Worm (Caenorhabditis elegans) whole organism, dauer: Measurements from ENCODE around the gene C11D2.3.

Experiments
- unc-62 ChIP-seq: sonication (generic microtip); optimal IDR thresholded peaks from 2 replicates; lab custom pipeline; 2017; ENCODE audit warnings: missing biosample characterization, missing genetic modification reagents, missing genetic modification characterization

C11D2.3 gene

ce11 chrIV:6177383-6177782 is 25.8 kb downstream of the C11D2.3 start:
- no peak for TF ChIP-seq unc-62 (GFP tag; lab: Kevin White, UChicago)

- no peak for TF ChIP-seq unc-62 (GFP tag; lab: Kevin White, UChicago)
Measured at ce11 chrIV:6183757-6184156, 32.1 kb downstream of the C11D2.3 start, which contains the start of gene unc-77. Gene unc-77 (minus strand): TSS chrIV:6183857.

- no peak for TF ChIP-seq unc-62 (GFP tag; lab: Kevin White, UChicago)
Measured at ce11 chrIV:6185578-6185977, 34.0 kb downstream of the C11D2.3 start, which contains the start of gene asp-9. Gene asp-9 (plus strand): TSS chrIV:6185889.

ce11 chrIV:6187160-6187559 is 35.5 kb downstream of the C11D2.3 start:
- TF ChIP-seq unc-62 (GFP tag; lab: Kevin White, UChicago) = no peak

ce11 chrIV:6200249-6200648 is 48.6 kb downstream of the C11D2.3 start:
- no peak for TF ChIP-seq unc-62 (GFP tag; lab: Kevin White, UChicago)

ce11 chrIV:6201769-6202168 is 50.2 kb downstream of the C11D2.3 start, which contains the start of gene tkr-2:
Gene tkr-2 (plus strand): TSS chrIV:6202069.
- no peak for TF ChIP-seq unc-62 (GFP tag; lab: Kevin White, UChicago)
